Worm (Caenorhabditis elegans) whole organism, mixed stage, embryonic: ENCODE results near the gene math-20.
"Not testable (repeated sequence)": the region's sequence is repeated elsewhere in the genome, so short reads cannot be mapped to it uniquely, and the experiment has no call there.

ENCODE experiments used
- blmp-1 ChIP-seq: fragments of 150-350 bp; optimal IDR thresholded peaks from 2 replicates; lab custom pipeline; 2014; ENCODE audit warnings: missing biosample characterization, missing genetic modification characterization
- ceh-83 ChIP-seq: fragments of 200-800 bp; sonication (Bioruptor generic); optimal IDR thresholded peaks from 2 replicates; lab custom pipeline; 2018; ENCODE audit warnings: mild to moderate bottlenecking, missing genetic modification characterization, missing compliant biosample characterization
- flh-1 ChIP-seq: fragments of 200-800 bp; sonication (Bioruptor generic); optimal IDR thresholded peaks from 2 replicates; lab custom pipeline; 2018; ENCODE audit warnings: mild to moderate bottlenecking, missing genetic modification characterization, moderate library complexity, missing compliant biosample characterization
- lin-13 ChIP-seq: fragments of 150-350 bp; optimal IDR thresholded peaks from 2 replicates; lab custom pipeline; 2014; ENCODE audit warnings: missing biosample characterization, missing genetic modification characterization
- lsy-2 ChIP-seq: fragments of 150-350 bp; optimal IDR thresholded peaks from 2 replicates; lab custom pipeline; 2014; ENCODE audit warnings: missing biosample characterization, missing genetic modification characterization
- nhr-12 ChIP-seq: fragments of 150-350 bp; optimal IDR thresholded peaks from 2 replicates; lab custom pipeline; 2014; ENCODE audit warnings: missing biosample characterization, missing genetic modification characterization
- nhr-28 ChIP-seq: fragments of 150-350 bp; optimal IDR thresholded peaks from 2 replicates; lab custom pipeline; 2014; ENCODE audit warnings: missing biosample characterization, missing genetic modification characterization
- unc-62 ChIP-seq: fragments of 150-350 bp; optimal IDR thresholded peaks from 2 replicates; lab custom pipeline; 2014; ENCODE audit warnings: missing biosample characterization, missing genetic modification reagents, missing genetic modification characterization

- TF ChIP-seq nhr-28 (tag; lab: Kevin White, UChicago); flh-1 (GFP tag; lab: Kevin White, UChicago); unc-62 (GFP tag; lab: Kevin White, UChicago); lin-13 (tag; lab: Kevin White, UChicago); lsy-2 (tag; lab: Kevin White, UChicago); nhr-12 (tag; lab: Kevin White, UChicago); ceh-83; blmp-1 (tag; lab: Kevin White, UChicago): not testable (repeated sequence)
Observed at ce11 chrII:1955568-1955967, 40.8 kb upstream of the math-20 start, which contains the start of gene math-49.
